Fruit fly (Drosophila melanogaster) whole organism, adult: ENCODE data around the gene CG14102.

Source experiments
- cnc ChIP-seq, 2 experiments: fragments of >200 bp; optimal IDR thresholded peaks; 2 replicates each; lab custom pipeline; 2017
- pad ChIP-seq: fragments of 200-800 bp; sonication (Bioruptor generic); optimal IDR thresholded peaks from 3 replicates; lab custom pipeline; 2017; ENCODE audit warnings: missing biosample characterization, missing genetic modification characterization, mild to moderate bottlenecking, moderate library complexity, missing genetic modification reagents

- TF ChIP-seq cnc (optimal IDR thresholded peaks at IDR 0.05; lab: Kevin White, UChicago) (no peak), pad (GFP tag; lab: Kevin White, UChicago) (no peak)
These were observed 2.1 kb downstream of the CG14102 start, which contains the start of gene Ir76a for dm6 chr3L:19798978-19799377.
